Worm (Caenorhabditis elegans): ENCODE results near the gene top-3.

DNA sequence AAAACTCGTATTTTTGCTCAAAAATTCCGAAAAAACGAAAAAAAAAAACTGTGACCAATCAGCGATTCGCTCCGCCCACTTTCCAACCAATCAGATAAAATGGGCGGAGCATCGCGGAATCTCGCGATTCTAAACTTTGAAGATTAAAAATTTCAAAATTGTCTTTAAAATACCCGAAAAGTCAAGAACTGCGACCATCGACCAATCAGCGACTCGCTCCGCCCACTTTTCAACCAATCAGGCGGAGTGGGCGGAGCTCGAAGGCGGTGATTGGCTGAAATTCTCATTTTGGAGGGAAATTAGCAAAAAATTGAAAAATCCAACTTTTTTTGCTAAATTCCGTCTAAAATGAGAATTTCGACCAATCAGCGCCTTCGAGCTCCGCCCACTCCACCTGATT lies 35.8 kb upstream of the top-3 start:
- TF ChIP-seq mec-3 (tag; optimal IDR thresholded peaks at IDR 0.05; ENCODE audit: borderline replicate concordance) (no peak), ceh-19 (GFP tag; optimal IDR thresholded peaks at IDR 0.05) (no peak), ceh-48 (tag; optimal IDR thresholded peaks at IDR 0.05) (no peak), fkh-10 (GFP tag; optimal IDR thresholded peaks at IDR 0.05) (no peak), unc-55 (GFP tag; optimal IDR thresholded peaks at IDR 0.05) (no peak), K02D7.2 (tag; optimal IDR thresholded peaks at IDR 0.05) (no peak), pha-2 (tag; optimal IDR thresholded peaks at IDR 0.05) (no peak), C08G9.2 (tag; optimal IDR thresholded peaks at IDR 0.05) (no peak), unc-86 (tag; optimal IDR thresholded peaks at IDR 0.05) (no peak)
